Fruit fly (Drosophila melanogaster) S2 (cell line): ENCODE measurements around the gene Dbp73D.

ENCODE experiments used
- CG8478 ChIP-seq: fragments of >200 bp; optimal IDR thresholded peaks from 2 replicates; lab custom pipeline; 2018
- CTCF ChIP-seq, 2 experiments: fragments of >200 bp; optimal IDR thresholded peaks; 2 replicates each; lab custom pipeline; 2018

Dbp73D gene

DNA sequence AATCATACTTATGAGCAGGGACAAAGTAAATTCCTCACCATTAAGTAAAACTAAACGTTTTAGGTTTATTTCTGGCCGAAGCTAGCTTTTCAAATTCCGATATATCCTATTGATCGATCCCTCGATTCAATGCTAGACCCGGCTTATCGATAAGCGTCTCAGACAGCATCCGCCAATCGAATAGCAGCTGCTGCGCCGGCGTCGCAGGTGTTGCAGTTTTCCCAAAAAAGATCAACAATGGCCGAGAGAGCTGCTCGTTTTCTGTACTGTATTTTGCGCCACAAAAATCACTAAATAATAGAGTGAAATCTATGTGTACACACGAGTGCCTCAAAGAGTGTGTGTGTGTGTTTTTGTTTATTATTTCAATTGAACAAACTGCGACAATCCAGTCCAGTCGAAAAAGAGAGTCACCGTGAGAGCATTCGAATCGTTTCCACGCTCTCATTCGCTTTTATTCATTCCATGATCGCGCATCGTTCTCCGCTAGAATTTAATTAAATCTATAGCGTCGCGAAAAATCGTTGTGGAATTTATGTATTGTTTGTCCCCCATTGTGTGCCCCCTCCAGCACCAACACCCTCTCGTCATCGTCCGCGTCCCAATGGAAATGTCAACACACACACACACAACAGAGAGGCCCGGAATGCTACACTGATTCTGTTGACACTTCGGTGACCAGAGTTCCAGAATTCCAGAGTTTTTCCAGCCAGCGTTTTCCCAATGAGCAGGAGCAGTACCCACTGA lies 17.0 kb downstream of the Dbp73D start:
- TF ChIP-seq CTCF (optimal IDR thresholded peaks at IDR 0.05; lab: Kevin White, UChicago) (peak in 1 of 2 experiments; percentile 16), CG8478 (lab: Kevin White, UChicago) (no peak)

DNA sequence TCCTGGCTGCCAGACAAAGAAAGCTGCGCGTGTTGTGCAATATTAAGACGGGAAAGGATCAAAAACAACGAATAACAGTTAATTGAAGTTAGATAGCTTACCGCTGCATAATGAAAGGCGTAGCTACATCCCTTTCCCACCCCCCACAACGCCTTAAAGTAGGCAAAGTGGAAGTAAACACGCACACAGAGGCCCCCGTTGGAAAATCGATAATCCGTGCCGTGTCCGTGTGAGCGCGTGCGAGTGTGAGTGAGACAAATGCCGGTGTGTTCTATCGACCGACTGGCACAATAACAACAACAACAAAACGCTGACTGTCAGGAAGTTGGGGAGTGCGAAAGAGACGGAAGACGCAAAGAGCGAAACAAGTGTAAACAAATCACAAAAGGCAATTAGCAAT lies 18.2 kb downstream of the Dbp73D start:
- TF ChIP-seq CG8478 (lab: Kevin White, UChicago) = no peak
- TF ChIP-seq CTCF (optimal IDR thresholded peaks at IDR 0.05; lab: Kevin White, UChicago) = peak in 1 of 2 experiments; percentile 40

DNA sequence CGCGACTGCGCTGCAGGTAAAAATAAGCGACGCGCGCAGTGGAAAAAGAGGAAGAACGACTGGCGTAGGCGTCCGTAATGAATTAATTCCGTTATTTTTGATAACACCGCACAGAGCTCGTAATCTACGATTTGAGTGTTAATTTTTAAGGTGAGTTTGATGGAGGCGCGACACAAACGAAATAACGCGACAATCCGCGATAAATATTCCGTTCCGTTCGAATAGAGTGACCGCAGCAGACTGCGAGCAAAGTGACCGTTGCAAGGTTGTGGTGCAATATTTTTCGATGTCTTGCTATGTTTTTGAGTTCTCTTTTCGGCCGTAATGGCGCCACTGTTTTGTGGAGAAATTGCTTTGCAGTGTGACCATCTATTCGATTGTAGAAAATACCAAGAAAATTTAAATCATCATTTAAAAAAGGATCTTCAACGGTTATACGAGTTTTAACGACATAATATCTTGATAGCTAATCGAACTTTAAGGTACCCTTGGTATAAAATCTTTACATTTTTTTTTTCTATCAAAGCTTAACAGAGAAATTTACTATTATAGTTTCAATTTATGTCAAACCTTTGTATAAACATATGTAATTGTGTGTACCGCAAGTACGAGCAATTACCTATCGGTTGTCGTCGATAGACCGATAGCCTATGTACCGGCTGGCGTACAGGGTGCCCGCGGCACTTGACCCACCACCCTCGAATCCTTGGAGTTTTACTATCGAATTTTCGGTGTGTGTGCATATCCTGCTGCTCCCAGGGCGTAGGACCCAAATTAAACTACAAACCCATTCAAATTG lies 19.0 kb downstream of the Dbp73D start, which contains the start of the genes CG43954, Lasp and Dab:
TSS of gene CG43954 (minus strand) at position 248 of the 799 bp plus-strand sequence.
TSS of gene Lasp (minus strand) at position 248 of the 799 bp plus-strand sequence.
TSS of gene Dab (plus strand) at position 697 of the 799 bp plus-strand sequence.
- peak; percentile 95 to 96 for TF ChIP-seq CTCF (optimal IDR thresholded peaks at IDR 0.05; lab: Kevin White, UChicago)
- TF ChIP-seq CG8478 (lab: Kevin White, UChicago) = no peak

dm6 chr3L:16710258-16711020 lies 20.2 kb downstream of the Dbp73D start:
- TF ChIP-seq CTCF (optimal IDR thresholded peaks at IDR 0.05; lab: Kevin White, UChicago) (no peak), CG8478 (lab: Kevin White, UChicago) (no peak)

dm6 chr3L:16709673-16710257 lies 20.9 kb downstream of the Dbp73D start:
- no peak for TF ChIP-seq CTCF (optimal IDR thresholded peaks at IDR 0.05; lab: Kevin White, UChicago)
- TF ChIP-seq CG8478 (lab: Kevin White, UChicago) = no peak

DNA sequence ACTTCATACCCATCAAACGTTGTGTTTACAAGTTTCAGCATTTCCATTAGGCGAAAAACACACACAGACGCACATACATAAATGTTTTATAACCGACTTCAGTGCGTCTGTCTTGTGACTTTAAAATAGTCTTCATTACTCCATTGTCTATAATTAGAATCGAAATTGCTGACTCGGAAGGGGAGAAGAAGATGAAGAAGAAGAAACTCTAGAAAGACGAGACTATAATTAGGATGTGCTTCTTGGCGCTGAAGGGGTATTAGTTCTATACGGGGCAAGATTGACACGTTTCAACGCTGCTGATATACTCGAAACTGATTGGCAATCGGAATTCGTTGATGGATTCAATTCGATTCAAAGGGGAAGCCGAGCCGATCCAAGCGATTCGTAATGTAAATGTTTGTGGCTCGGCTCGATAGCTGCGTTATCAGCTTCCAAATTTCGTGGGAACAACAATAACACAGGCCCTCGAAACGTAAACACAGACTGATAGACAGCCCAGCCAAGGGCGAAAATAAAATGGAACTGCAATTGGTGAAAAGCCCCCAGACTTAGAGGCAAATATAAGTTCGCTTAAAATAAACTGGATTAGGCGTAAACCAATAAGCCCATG lies 21.8 kb downstream of the Dbp73D start:
- TF ChIP-seq CTCF (optimal IDR thresholded peaks at IDR 0.05; lab: Kevin White, UChicago) (no peak), CG8478 (lab: Kevin White, UChicago) (no peak)

DNA sequence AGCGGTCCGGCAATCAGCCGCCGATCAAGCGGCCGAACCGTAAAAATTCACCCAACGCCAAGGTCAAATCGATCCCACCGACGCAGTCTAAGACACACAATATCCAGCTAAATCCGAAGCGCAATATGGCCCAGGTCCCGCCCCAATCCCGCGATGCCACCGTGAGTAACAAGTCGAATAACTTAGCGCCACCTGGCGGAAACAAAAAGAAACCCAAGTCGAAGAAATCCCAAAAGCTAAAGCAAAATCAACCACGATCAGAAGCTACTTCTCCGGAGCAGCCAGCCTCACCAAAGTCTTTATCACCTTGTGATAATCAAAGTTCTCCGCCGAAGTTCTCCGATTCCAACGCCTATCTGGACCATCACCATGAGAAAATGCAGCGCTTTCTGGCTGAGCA lies 25.0 kb downstream of the Dbp73D start:
- peak; percentile 62 to 70 for TF ChIP-seq CTCF (optimal IDR thresholded peaks at IDR 0.05; lab: Kevin White, UChicago)
- TF ChIP-seq CG8478 (lab: Kevin White, UChicago) = no peak

DNA sequence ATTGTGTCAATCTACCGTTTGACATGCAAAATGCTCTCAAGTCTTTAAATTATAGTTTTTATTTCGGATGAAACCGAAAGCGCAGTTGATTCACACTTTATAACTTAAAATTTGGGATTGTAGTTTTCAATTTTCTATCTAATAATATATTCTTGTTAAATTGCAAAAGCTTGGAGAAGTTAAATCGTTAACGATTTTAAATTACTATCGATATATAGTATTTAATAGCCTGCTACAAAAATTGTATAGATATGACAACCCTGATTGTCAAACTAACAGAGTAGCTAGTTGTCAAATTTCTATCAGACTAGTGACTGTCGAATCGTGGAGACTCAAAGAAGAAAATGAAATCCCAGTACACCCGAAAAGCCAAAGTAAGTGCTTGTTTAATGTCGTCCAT lies 25.9 kb downstream of the Dbp73D start, which contains the start of gene CG9692:
TSS of gene CG9692 (plus strand) at position 301 of the 400 bp plus-strand sequence.
- TF ChIP-seq CTCF (optimal IDR thresholded peaks at IDR 0.05; lab: Kevin White, UChicago) (no peak), CG8478 (lab: Kevin White, UChicago) (no peak)

DNA sequence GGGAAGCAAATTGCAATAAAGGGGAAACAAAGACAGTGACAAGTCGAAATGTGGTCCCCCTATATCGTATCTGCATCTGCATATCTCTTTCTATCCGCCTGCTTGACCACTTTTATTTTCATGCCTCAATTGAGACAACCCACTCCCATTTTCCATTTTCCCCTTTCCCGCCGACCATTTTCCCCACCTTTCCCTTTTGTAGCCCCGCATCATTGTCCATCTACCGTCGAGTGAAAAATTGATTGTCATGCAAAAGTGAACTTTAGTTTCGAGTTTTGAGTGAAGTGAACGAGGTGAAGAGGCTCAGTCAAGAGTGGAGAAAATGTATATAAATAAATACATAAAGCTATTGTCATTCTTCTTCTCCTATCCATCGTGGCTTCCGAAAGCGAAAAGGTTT lies 26.4 kb downstream of the Dbp73D start:
- TF ChIP-seq CTCF (optimal IDR thresholded peaks at IDR 0.05; lab: Kevin White, UChicago) (no peak), CG8478 (lab: Kevin White, UChicago) (no peak)

DNA sequence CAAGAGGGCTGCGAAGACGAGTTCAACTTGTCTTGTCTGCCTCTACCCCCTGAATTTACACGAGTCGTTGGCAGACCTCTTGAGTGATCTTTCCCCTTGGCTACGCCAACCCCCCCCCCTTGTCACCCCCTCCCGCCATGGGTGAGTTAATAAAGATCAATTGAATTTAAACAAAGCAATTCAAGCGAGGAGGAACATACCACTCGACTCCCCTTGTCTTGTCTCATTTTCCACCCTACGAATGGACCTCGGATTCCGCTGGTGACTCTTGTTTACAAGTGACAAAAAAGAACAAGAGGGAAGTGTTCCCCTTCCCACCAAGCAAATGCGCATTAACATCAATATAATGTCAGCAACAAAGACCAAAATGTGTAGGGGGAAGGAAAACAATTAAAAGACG lies 27.8 kb downstream of the Dbp73D start:
- TF ChIP-seq CG8478 (lab: Kevin White, UChicago) (no peak), CTCF (optimal IDR thresholded peaks at IDR 0.05; lab: Kevin White, UChicago) (no peak)

dm6 chr3L:16699292-16700026 lies 31.2 kb downstream of the Dbp73D start:
- TF ChIP-seq CG8478 (lab: Kevin White, UChicago) = no peak
- no peak for TF ChIP-seq CTCF (optimal IDR thresholded peaks at IDR 0.05; lab: Kevin White, UChicago)

dm6 chr3L:16698089-16698488 lies 32.5 kb downstream of the Dbp73D start:
- TF ChIP-seq CTCF (optimal IDR thresholded peaks at IDR 0.05; lab: Kevin White, UChicago) = no peak
- no peak for TF ChIP-seq CG8478 (lab: Kevin White, UChicago)

- TF ChIP-seq CG8478 (lab: Kevin White, UChicago) (no peak), CTCF (optimal IDR thresholded peaks at IDR 0.05; lab: Kevin White, UChicago) (no peak)
Observed at dm6 chr3L:16697069-16697468, 33.5 kb downstream of the Dbp73D start.
